Worm (Caenorhabditis elegans): ENCODE measurements around the gene F52E1.14.

ce11 chrV:8406155-8406554, 22.4 kb downstream of the F52E1.14 start:
- TF ChIP-seq tbx-11 (GFP tag; IDR thresholded peaks at IDR 0.05): no peak
- TF ChIP-seq F13C5.2 (tag; optimal IDR thresholded peaks at IDR 0.05): no peak
- TF ChIP-seq ama-1 (optimal IDR thresholded peaks at IDR 0.05): no peak
- no peak for TF ChIP-seq hmbx-1 (tag; optimal IDR thresholded peaks at IDR 0.05)
- TF ChIP-seq B0310.2 (tag; optimal IDR thresholded peaks at IDR 0.05): no peak
- no peak for TF ChIP-seq scrt-1 (GFP tag; IDR thresholded peaks at IDR 0.05)
- TF ChIP-seq hmg-4 (GFP tag; optimal IDR thresholded peaks at IDR 0.05): no peak
- no peak for TF ChIP-seq aly-1 (tag; optimal IDR thresholded peaks at IDR 0.05)
- no peak for TF ChIP-seq ets-7 (tag; optimal IDR thresholded peaks at IDR 0.05)
- TF ChIP-seq ceh-36 (tag; optimal IDR thresholded peaks at IDR 0.05): no peak
- TF ChIP-seq pes-1 (GFP tag; IDR thresholded peaks at IDR 0.05): no peak
- TF ChIP-seq sea-1 (GFP tag; conservative IDR thresholded peaks at IDR 0.05): no peak
- no peak for TF ChIP-seq tbx-37 (GFP tag; conservative IDR thresholded peaks at IDR 0.05)
- no peak for TF ChIP-seq hnd-1 (tag; optimal IDR thresholded peaks at IDR 0.05)
